Fruit fly (Drosophila melanogaster): ENCODE results near the gene CkIIalpha-i3.

CkIIalpha-i3 gene

dm6 chr3L:754612-755011, 44.2 kb upstream of the CkIIalpha-i3 start (continued):
- TF ChIP-seq Eip75B (GFP tag; optimal IDR thresholded peaks at IDR 0.05): peak; percentile 46
- TF ChIP-seq esn (GFP tag; optimal IDR thresholded peaks at IDR 0.05): peak; percentile 10
- no peak for TF ChIP-seq CG6808 (GFP tag; optimal IDR thresholded peaks at IDR 0.05)
- no peak for TF ChIP-seq spab (GFP tag; optimal IDR thresholded peaks at IDR 0.05)
- peak; percentile 29 for TF ChIP-seq Smox (GFP tag; optimal IDR thresholded peaks at IDR 0.05)
- no peak for TF ChIP-seq CG16779 (tag; optimal IDR thresholded peaks at IDR 0.05)
- TF ChIP-seq Hr38 (GFP tag; optimal IDR thresholded peaks at IDR 0.05): no peak

- TF ChIP-seq Gug (GFP tag; IDR thresholded peaks at IDR 0.05) (no peak), CG32006 (GFP tag; optimal IDR thresholded peaks at IDR 0.05) (no peak), CG16779 (tag; optimal IDR thresholded peaks at IDR 0.05) (no peak), CG10669 (GFP tag; optimal IDR thresholded peaks at IDR 0.05) (no peak), dac (GFP tag; optimal IDR thresholded peaks at IDR 0.05) (no peak), CG6163 (GFP tag; IDR thresholded peaks at IDR 0.05) (peak; percentile 55; the same call in 1 of the 3 replicates), lz (GFP tag; optimal IDR thresholded peaks at IDR 0.05) (no peak), CG15336 (GFP tag; IDR thresholded peaks at IDR 0.05) (no peak), CG1621 (tag; optimal IDR thresholded peaks at IDR 0.05) (no peak), CG8119 (GFP tag; IDR thresholded peaks at IDR 0.05) (no peak), eg (GFP tag; IDR thresholded peaks at IDR 0.05) (peak; percentile 42; the same call in 1 of the 3 replicates), esn (GFP tag; optimal IDR thresholded peaks at IDR 0.05) (no peak), svp (GFP tag) (peak; percentile 33), CG8319 (GFP tag; optimal IDR thresholded peaks at IDR 0.05) (no peak), fd85E (GFP tag; optimal IDR thresholded peaks at IDR 0.05) (no peak), Met (GFP tag; optimal IDR thresholded peaks at IDR 0.05) (no peak), Eip78C (GFP tag) (peak; percentile 17), Hr4 (GFP tag; optimal IDR thresholded peaks at IDR 0.05) (no peak), CG11902 (GFP tag; optimal IDR thresholded peaks at IDR 0.05) (no peak), Eip75B (GFP tag; optimal IDR thresholded peaks at IDR 0.05) (no peak), net (GFP tag; optimal IDR thresholded peaks at IDR 0.05) (peak; percentile 1), acj6 (GFP tag; optimal IDR thresholded peaks at IDR 0.05) (no peak), CG3032 (tag; optimal IDR thresholded peaks at IDR 0.05) (no peak), CG8632 (GFP tag; optimal IDR thresholded peaks at IDR 0.05) (no peak)
These were observed 43.3 kb upstream of the CkIIalpha-i3 start for dm6 chr3L:753568-754156.

dm6 chr3L:751516-752125, 41.2 kb upstream of the CkIIalpha-i3 start:
- TF ChIP-seq Blimp-1 (GFP tag; optimal IDR thresholded peaks at IDR 0.05) (no peak), CG4318 (GFP tag; optimal IDR thresholded peaks at IDR 0.05) (peak; percentile 5), fd85E (GFP tag; optimal IDR thresholded peaks at IDR 0.05) (no peak), fkh (GFP tag; optimal IDR thresholded peaks at IDR 0.05) (no peak), Lpt (GFP tag; optimal IDR thresholded peaks at IDR 0.05) (peak; percentile 21), lz (GFP tag; optimal IDR thresholded peaks at IDR 0.05) (peak; percentile 48), CG34406 (GFP tag; optimal IDR thresholded peaks at IDR 0.05) (peak; percentile 26), CG32006 (GFP tag; optimal IDR thresholded peaks at IDR 0.05) (peak; percentile 65), pdm3 (GFP tag; optimal IDR thresholded peaks at IDR 0.05) (peak; percentile 7), svp (GFP tag) (no peak), acj6 (GFP tag; optimal IDR thresholded peaks at IDR 0.05) (peak; percentile 36), CG15336 (GFP tag; IDR thresholded peaks at IDR 0.05) (peak; percentile 77), Hr38 (GFP tag; optimal IDR thresholded peaks at IDR 0.05) (no peak), CG6792 (GFP tag; optimal IDR thresholded peaks at IDR 0.05) (peak; percentile 20), CG9139 (GFP tag; optimal IDR thresholded peaks at IDR 0.05) (no peak), Gug (GFP tag; IDR thresholded peaks at IDR 0.05) (peak; percentile 81), OdsH (GFP tag; optimal IDR thresholded peaks at IDR 0.05) (peak; percentile 49), CG8319 (GFP tag; optimal IDR thresholded peaks at IDR 0.05) (no peak), Eip93F (GFP tag; optimal IDR thresholded peaks at IDR 0.05) (no peak), CG10631 (GFP tag; optimal IDR thresholded peaks at IDR 0.05) (peak; percentile 20), CG6163 (GFP tag; IDR thresholded peaks at IDR 0.05) (peak; percentile 76), CG8119 (GFP tag; IDR thresholded peaks at IDR 0.05) (0 out of 3 replicates have a peak, but pooled peaks have one; percentile 40), CG7368 (GFP tag; optimal IDR thresholded peaks at IDR 0.05) (no peak), esn (GFP tag; optimal IDR thresholded peaks at IDR 0.05) (peak; percentile 34), Met (GFP tag; optimal IDR thresholded peaks at IDR 0.05) (peak; percentile 37), CG1621 (tag; optimal IDR thresholded peaks at IDR 0.05) (no peak), Sox15 (GFP tag; optimal IDR thresholded peaks at IDR 0.05) (peak; percentile 7), spab (GFP tag; optimal IDR thresholded peaks at IDR 0.05) (no peak), Smox (GFP tag; optimal IDR thresholded peaks at IDR 0.05) (peak; percentile 36), CG8632 (GFP tag; optimal IDR thresholded peaks at IDR 0.05) (peak; percentile 32), CG11762 (GFP tag; optimal IDR thresholded peaks at IDR 0.05; ENCODE audit: insufficient read depth) (no peak), CG10669 (GFP tag; optimal IDR thresholded peaks at IDR 0.05) (peak; percentile 28), CG6808 (GFP tag; optimal IDR thresholded peaks at IDR 0.05) (peak; percentile 32), vri (GFP tag; optimal IDR thresholded peaks at IDR 0.05) (no peak), CG3032 (tag; optimal IDR thresholded peaks at IDR 0.05) (peak; percentile 49), net (GFP tag; optimal IDR thresholded peaks at IDR 0.05) (peak; percentile 80), CG11902 (GFP tag; optimal IDR thresholded peaks at IDR 0.05) (peak; percentile 2)

All from whole organism, prepupa.